Worm (Caenorhabditis elegans) whole organism, L4/young adult: Measurements from ENCODE around the gene Y71H2B.4.

Experiments used
- W03F9.2 ChIP-seq: fragments of 150-350 bp; optimal IDR thresholded peaks from 2 replicates; lab custom pipeline; 2014; ENCODE audit warnings: missing biosample characterization, missing genetic modification characterization
- dao-5 ChIP-seq: sonication (generic microtip); optimal IDR thresholded peaks from 2 replicates; lab custom pipeline; 2016; ENCODE audit warnings: missing genotype, missing genetic modification characterization, moderate library complexity, missing compliant biosample characterization
- him-1 ChIP-seq: sonication (generic microtip); optimal IDR thresholded peaks from 2 replicates; lab custom pipeline; 2016; ENCODE audit warnings: missing genotype, missing genetic modification reagents, missing genetic modification characterization, missing compliant biosample characterization

DNA sequence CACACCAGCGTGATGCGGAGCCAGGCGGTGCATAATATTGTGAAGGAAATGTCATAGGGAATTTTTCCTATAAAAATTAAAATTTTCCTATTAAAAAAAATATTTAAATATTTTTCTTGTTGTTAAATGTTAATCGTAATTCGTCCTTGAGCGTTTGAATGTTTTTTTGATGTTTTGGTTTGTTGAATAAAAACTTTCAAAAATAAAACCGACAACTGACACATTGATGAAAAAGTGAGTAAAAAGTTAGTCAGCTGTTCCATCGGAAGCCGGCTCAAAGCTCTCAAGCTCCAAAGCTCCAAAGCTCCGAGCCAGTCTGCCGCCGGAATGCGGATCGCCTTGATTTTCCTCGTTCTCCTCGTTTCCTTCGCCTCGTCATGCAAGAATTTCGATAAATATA is at the start of gene Y71H2B.4:
- TF ChIP-seq him-1 (tag; lab: Kevin White, UChicago) (no peak), dao-5 (tag; lab: Kevin White, UChicago) (no peak), W03F9.2 (tag; lab: Kevin White, UChicago) (no peak)
